Comparison of ENCODE assay signal across 3 fruit fly cellular contexts in genomic region chr3R:22123347-22123746, dm6.
TF ChIP-seq lines count a peak whose summit lies in the region.

No protein-coding gene starts in this region.

- no peak for TF ChIP-seq CTCF in whole organism, embryonic (GFP tag; optimal IDR thresholded peaks at IDR 0.05; lab: Kevin White, UChicago)

TF ChIP-seq in whole organism, embryonic, 481 proteins besides CTCF, POLR2A, EP300 and RAD21 (continues in another document):
- TF ChIP-seq CG10366 (GFP tag; IDR thresholded peaks at IDR 0.05; lab: Robert Waterston, UW) (peak; percentile 15; the same call in 1 of the 2 replicates), Ptx1 (GFP tag; IDR thresholded peaks at IDR 0.05; lab: Robert Waterston, UW) (0 out of 2 replicates have a peak, but pooled peaks have one; percentile 12), bcd (GFP tag; optimal IDR thresholded peaks at IDR 0.05; lab: Kevin White, UChicago) (peak; percentile 9), lola (GFP tag; optimal IDR thresholded peaks at IDR 0.05; lab: Kevin White, UChicago) (no peak), Antp (GFP tag; optimal IDR thresholded peaks at IDR 0.05; lab: Kevin White, UChicago) (no peak), CG3281 (GFP tag; optimal IDR thresholded peaks at IDR 0.05; lab: Kevin White, UChicago) (peak; percentile 56), CG15269 (tag; optimal IDR thresholded peaks at IDR 0.05; lab: Kevin White, UChicago) (peak; percentile 39), so (GFP tag; IDR thresholded peaks at IDR 0.05; lab: Robert Waterston, UW) (0 out of 3 replicates have a peak, but pooled peaks have one; percentile 35), CG12104 (GFP tag; optimal IDR thresholded peaks at IDR 0.05; lab: Kevin White, UChicago) (no peak), CG4730 (GFP tag; IDR thresholded peaks at IDR 0.05; lab: Robert Waterston, UW) (no peak), abd-A (tag; optimal IDR thresholded peaks at IDR 0.05; lab: Kevin White, UChicago) (no peak), sd (tag; optimal IDR thresholded peaks at IDR 0.05; lab: Kevin White, UChicago) (no peak), bsh (GFP tag; optimal IDR thresholded peaks at IDR 0.05; lab: Kevin White, UChicago) (peak in 1 of 2 experiments; percentile 49), CG9727 (GFP tag; optimal IDR thresholded peaks at IDR 0.05; lab: Kevin White, UChicago) (peak; percentile 7), tna (GFP tag; IDR thresholded peaks at IDR 0.05; lab: Robert Waterston, UW; ENCODE audit: partially characterized antibody) (no peak), CG13894 (tag; optimal IDR thresholded peaks at IDR 0.05; lab: Kevin White, UChicago) (no peak), Jarid2 (GFP tag; optimal IDR thresholded peaks at IDR 0.05; lab: Kevin White, UChicago) (no peak), CG7839 (tag; optimal IDR thresholded peaks at IDR 0.05; lab: Kevin White, UChicago) (peak; percentile 40), CG30403 (GFP tag; optimal IDR thresholded peaks at IDR 0.05; lab: Kevin White, UChicago) (peak; percentile 2), Camta (GFP tag; optimal IDR thresholded peaks at IDR 0.05; lab: Kevin White, UChicago) (no peak), sisA (GFP tag; IDR thresholded peaks at IDR 0.05; lab: Robert Waterston, UW) (no peak; the same call in 1 of the 2 replicates), CG11504 (tag; optimal IDR thresholded peaks at IDR 0.05; lab: Kevin White, UChicago) (peak; percentile 39), knrl (GFP tag; IDR thresholded peaks at IDR 0.05; lab: Robert Waterston, UW; ENCODE audit: partially characterized antibody) (no peak), CG4854 (GFP tag; optimal IDR thresholded peaks at IDR 0.05; lab: Kevin White, UChicago) (no peak), zen (tag; optimal IDR thresholded peaks at IDR 0.05; lab: Kevin White, UChicago) (no peak), CG18262 (tag; optimal IDR thresholded peaks at IDR 0.05; lab: Kevin White, UChicago) (peak; percentile 39), wor (GFP tag; IDR thresholded peaks at IDR 0.05; lab: Robert Waterston, UW) (0 out of 2 replicates have a peak, but pooled peaks have one; percentile 12), CG31388 (GFP tag; optimal IDR thresholded peaks at IDR 0.05; lab: Kevin White, UChicago) (no peak), GATAe (GFP tag; conservative IDR thresholded peaks at IDR 0.05; lab: Robert Waterston, UW) (no peak)

TF ChIP-seq in whole organism, prepupa, 60 proteins besides CTCF, POLR2A, EP300 and RAD21:
- peak; percentile 46; the same call in 1 of the 3 replicates for TF ChIP-seq eg (GFP tag; IDR thresholded peaks at IDR 0.05; lab: Robert Waterston, UW)
- TF ChIP-seq OdsH (GFP tag; optimal IDR thresholded peaks at IDR 0.05; lab: Kevin White, UChicago) = no peak
- no peak for TF ChIP-seq CG8632 (GFP tag; optimal IDR thresholded peaks at IDR 0.05; lab: Kevin White, UChicago)
- peak; percentile 50 for TF ChIP-seq CG15336 (GFP tag; IDR thresholded peaks at IDR 0.05; lab: Robert Waterston, UW)
- TF ChIP-seq CG8119 (GFP tag; IDR thresholded peaks at IDR 0.05; lab: Robert Waterston, UW) = peak; percentile 42; the same call in 2 of the 3 replicates
- no peak for TF ChIP-seq CG3032 (tag; optimal IDR thresholded peaks at IDR 0.05; lab: Kevin White, UChicago)
- TF ChIP-seq CG32006 (GFP tag; optimal IDR thresholded peaks at IDR 0.05; lab: Kevin White, UChicago) = peak; percentile 28
- no peak for TF ChIP-seq CG10669 (GFP tag; optimal IDR thresholded peaks at IDR 0.05; lab: Kevin White, UChicago)
- no peak for TF ChIP-seq CG11762 (GFP tag; optimal IDR thresholded peaks at IDR 0.05; lab: Kevin White, UChicago; ENCODE audit: insufficient read depth)

TF ChIP-seq in whole organism, pupa, 21 proteins besides CTCF, POLR2A, EP300 and RAD21:
- TF ChIP-seq CG14655 (GFP tag; optimal IDR thresholded peaks at IDR 0.05; lab: Kevin White, UChicago) (peak; percentile 38), CG8301 (tag; optimal IDR thresholded peaks at IDR 0.05; lab: Kevin White, UChicago) (peak; percentile 17), fd96Ca (GFP tag; IDR thresholded peaks at IDR 0.05; lab: Robert Waterston, UW) (no peak)

Comparison
In these comparisons a context has a peak if more than half of its experiments do, and no peak if none do; other contexts are left out.
1. Of the 7 proteins assayed by ChIP-seq in both whole organism, embryonic and whole organism, prepupa: peak only in whole organism, embryonic: Blimp-1 and Sox102F; only in whole organism, prepupa: none; in both: none; in neither: 5.